Fruit fly (Drosophila melanogaster): ENCODE results near the gene CG11756.
A peak's percentile ranks its signal among the peaks of the same experiment; 100 is the strongest.

Gene CG11756

DNA sequence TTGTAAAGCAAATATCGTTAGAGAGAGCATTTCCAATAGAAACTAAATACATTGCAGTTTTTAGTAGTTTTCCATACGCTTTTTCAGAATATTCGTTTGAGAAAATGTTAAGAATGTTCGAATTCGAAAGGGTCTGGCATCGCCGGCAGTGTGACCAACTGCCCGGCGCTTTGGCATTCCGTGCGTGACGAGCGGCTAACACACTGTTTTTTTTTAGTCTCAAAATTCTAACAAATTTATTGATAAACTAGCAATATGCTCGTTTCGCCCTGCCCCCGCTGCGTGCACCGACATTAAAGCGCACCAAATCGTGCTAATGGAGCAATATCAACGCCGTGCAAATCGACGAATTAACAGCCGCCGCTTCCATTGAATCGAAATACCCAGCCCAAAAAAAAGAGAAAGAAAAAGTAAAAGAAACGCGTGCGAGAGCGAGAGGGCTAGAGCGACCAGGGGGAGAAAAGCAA, 7.8 kb downstream of the CG11756 start, which contains the start of gene dsh (continued):
- TF ChIP-seq CG1233 (GFP tag; optimal IDR thresholded peaks at IDR 0.05), result no peak
- TF ChIP-seq Sry-δ (GFP tag; optimal IDR thresholded peaks at IDR 0.05), result peak; percentile 57
- peak; percentile 60 for TF ChIP-seq unc-4 (GFP tag; IDR thresholded peaks at IDR 0.05; ENCODE audit: partially characterized antibody)
- no peak for TF ChIP-seq ham (GFP tag; IDR thresholded peaks at IDR 0.05)
- TF ChIP-seq Bdp1 (GFP tag; optimal IDR thresholded peaks at IDR 0.05), result no peak
- TF ChIP-seq CG13424 (tag; optimal IDR thresholded peaks at IDR 0.05), result no peak
- TF ChIP-seq unpg (GFP tag; optimal IDR thresholded peaks at IDR 0.05), result no peak
- no peak for TF ChIP-seq CG12219 (GFP tag; optimal IDR thresholded peaks at IDR 0.05)
- peak; percentile 44; the same call in 1 of the 2 replicates for TF ChIP-seq Bgb (GFP tag; IDR thresholded peaks at IDR 0.05; ENCODE audit: partially characterized antibody)
- no peak for TF ChIP-seq CG30431 (GFP tag; optimal IDR thresholded peaks at IDR 0.05)
- TF ChIP-seq scrt (GFP tag; optimal IDR thresholded peaks at IDR 0.05), result no peak
- TF ChIP-seq CG11560 (tag; IDR thresholded peaks at IDR 0.05), result peak; percentile 19; the same call in 1 of the 3 replicates
- no peak for TF ChIP-seq bigmax (GFP tag; optimal IDR thresholded peaks at IDR 0.05)
- TF ChIP-seq hbn (GFP tag; IDR thresholded peaks at IDR 0.05; ENCODE audit: partially characterized antibody), result peak; percentile 45
- no peak for TF ChIP-seq HLH54F (GFP tag; optimal IDR thresholded peaks at IDR 0.05)
- no peak for TF ChIP-seq CG12071 (GFP tag; optimal IDR thresholded peaks at IDR 0.05)
- no peak for TF ChIP-seq gcm (GFP tag; optimal IDR thresholded peaks at IDR 0.05)
- no peak for TF ChIP-seq Abd-B (GFP tag; optimal IDR thresholded peaks at IDR 0.05)
- TF ChIP-seq crol (GFP tag; IDR thresholded peaks at IDR 0.05), result no peak
- no peak for TF ChIP-seq CG9817 (tag; optimal IDR thresholded peaks at IDR 0.05)
- no peak for TF ChIP-seq CG3726 (GFP tag; IDR thresholded peaks at IDR 0.05)
- no peak for TF ChIP-seq vvl (GFP tag; IDR thresholded peaks at IDR 0.05)
- no peak for TF ChIP-seq CG42726 (GFP tag; IDR thresholded peaks at IDR 0.05; ENCODE audit: partially characterized antibody)
- TF ChIP-seq lab (GFP tag; optimal IDR thresholded peaks at IDR 0.05), result no peak
- peak; percentile 79 for TF ChIP-seq sd (tag; optimal IDR thresholded peaks at IDR 0.05)
- TF ChIP-seq fd96Cb (tag; optimal IDR thresholded peaks at IDR 0.05), result no peak
- TF ChIP-seq Hr51 (GFP tag; optimal IDR thresholded peaks at IDR 0.05), result no peak
- TF ChIP-seq grn (GFP tag; optimal IDR thresholded peaks at IDR 0.05), result no peak
- no peak for TF ChIP-seq CHES-1-like (GFP tag; optimal IDR thresholded peaks at IDR 0.05)
- no peak for TF ChIP-seq dati (GFP tag; IDR thresholded peaks at IDR 0.05)
- TF ChIP-seq GATAe (GFP tag; conservative IDR thresholded peaks at IDR 0.05), result no peak
- no peak for TF ChIP-seq aop (GFP tag; IDR thresholded peaks at IDR 0.05)
- TF ChIP-seq Ada2b (GFP tag; IDR thresholded peaks at IDR 0.05), result no peak
- TF ChIP-seq CG32767 (GFP tag; IDR thresholded peaks at IDR 0.05), result no peak
- no peak for TF ChIP-seq CG6175 (GFP tag; IDR thresholded peaks at IDR 0.05)
- TF ChIP-seq mld (GFP tag; IDR thresholded peaks at IDR 0.05; ENCODE audit: partially characterized antibody), result no peak
- TF ChIP-seq bsh (GFP tag; optimal IDR thresholded peaks at IDR 0.05), result peak in 1 of 2 experiments; percentile 1
- no peak for TF ChIP-seq CG7271 (tag; optimal IDR thresholded peaks at IDR 0.05)
- TF ChIP-seq HLH4C (GFP tag; IDR thresholded peaks at IDR 0.05; ENCODE audit: partially characterized antibody), result peak; percentile 40; the same call in 1 of the 3 replicates
- TF ChIP-seq CG2120 (GFP tag; optimal IDR thresholded peaks at IDR 0.05), result peak; percentile 29
- TF ChIP-seq p53 (GFP tag; optimal IDR thresholded peaks at IDR 0.05), result no peak
- no peak for TF ChIP-seq CG6791 (GFP tag; IDR thresholded peaks at IDR 0.05; ENCODE audit: partially characterized antibody)
- TF ChIP-seq az2 (GFP tag; optimal IDR thresholded peaks at IDR 0.05), result no peak
- TF ChIP-seq MTF-1 (GFP tag; optimal IDR thresholded peaks at IDR 0.05; ENCODE audit: borderline replicate concordance), result no peak
- TF ChIP-seq vnd (GFP tag; IDR thresholded peaks at IDR 0.05; ENCODE audit: partially characterized antibody), result no peak
- TF ChIP-seq knrl (GFP tag; IDR thresholded peaks at IDR 0.05; ENCODE audit: partially characterized antibody), result peak; percentile 55
- TF ChIP-seq Usf (GFP tag; optimal IDR thresholded peaks at IDR 0.05), result no peak
- TF ChIP-seq pnt (GFP tag; optimal IDR thresholded peaks at IDR 0.05), result no peak
- no peak for TF ChIP-seq bcd (GFP tag; optimal IDR thresholded peaks at IDR 0.05)
